Fruit fly (Drosophila melanogaster): ENCODE results near the gene CG11000.

CG11000 gene

DNA sequence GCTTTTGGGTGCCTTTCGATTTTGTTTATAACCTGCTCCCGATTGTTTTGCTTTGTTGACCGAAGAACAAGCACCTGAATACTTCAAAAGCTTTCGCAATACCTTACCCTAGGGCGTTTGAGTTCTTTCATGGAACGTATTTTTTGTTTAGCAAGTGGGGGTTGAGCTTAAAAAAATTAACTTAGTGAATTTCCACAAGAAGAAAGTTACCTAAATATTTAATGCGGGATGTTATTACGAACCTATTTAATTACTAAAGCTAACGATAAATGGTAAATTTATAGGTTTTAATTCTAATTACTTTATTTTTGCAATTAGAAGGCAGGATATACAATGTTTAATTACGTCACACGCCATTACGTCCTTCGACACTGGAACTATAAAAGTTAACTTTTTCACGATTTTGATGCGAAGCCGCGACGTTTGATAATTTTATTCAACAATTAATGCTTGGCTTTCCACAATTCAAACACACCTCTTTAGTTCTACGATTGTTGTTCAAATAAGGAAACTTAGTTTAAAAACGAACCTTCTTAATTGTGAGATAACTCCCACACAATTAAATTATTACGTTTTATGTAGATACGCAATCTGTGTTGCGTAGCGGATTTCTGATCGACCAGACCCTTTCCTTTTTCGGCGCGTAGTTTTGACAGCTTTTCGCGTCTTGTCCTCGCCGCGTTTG lies 59.2 kb downstream of the CG11000 start:
- TF ChIP-seq ovo (GFP tag; optimal IDR thresholded peaks at IDR 0.05) (no peak), CG1620 (GFP tag; optimal IDR thresholded peaks at IDR 0.05) (no peak), CG7045 (GFP tag; optimal IDR thresholded peaks at IDR 0.05) (peak; percentile 21), CG5204 (GFP tag; optimal IDR thresholded peaks at IDR 0.05) (peak; percentile 54), toe (GFP tag; optimal IDR thresholded peaks at IDR 0.05) (peak; percentile 39), Clk (GFP tag; optimal IDR thresholded peaks at IDR 0.05) (peak; percentile 30), cnc (optimal IDR thresholded peaks at IDR 0.05) (no peak), Crg-1 (GFP tag; optimal IDR thresholded peaks at IDR 0.05) (peak; percentile 0), CG33017 (tag; optimal IDR thresholded peaks at IDR 0.05) (peak; percentile 17), CG12768 (GFP tag; optimal IDR thresholded peaks at IDR 0.05) (no peak), CG11617 (GFP tag; optimal IDR thresholded peaks at IDR 0.05) (peak; percentile 76), pad (GFP tag; optimal IDR thresholded peaks at IDR 0.05) (no peak), tj (GFP tag; optimal IDR thresholded peaks at IDR 0.05) (peak; percentile 26), bab1 (GFP tag; optimal IDR thresholded peaks at IDR 0.05) (peak; percentile 3), CG14711 (tag; optimal IDR thresholded peaks at IDR 0.05) (peak; percentile 14), Mnt (GFP tag; optimal IDR thresholded peaks at IDR 0.05) (no peak), cic (GFP tag; optimal IDR thresholded peaks at IDR 0.05) (no peak), Hr96 (GFP tag; optimal IDR thresholded peaks at IDR 0.05) (peak; percentile 33), kay (GFP tag; ENCODE audit: borderline replicate concordance) (peak; percentile 58), CG7101 (tag; optimal IDR thresholded peaks at IDR 0.05) (peak; percentile 50)

DNA sequence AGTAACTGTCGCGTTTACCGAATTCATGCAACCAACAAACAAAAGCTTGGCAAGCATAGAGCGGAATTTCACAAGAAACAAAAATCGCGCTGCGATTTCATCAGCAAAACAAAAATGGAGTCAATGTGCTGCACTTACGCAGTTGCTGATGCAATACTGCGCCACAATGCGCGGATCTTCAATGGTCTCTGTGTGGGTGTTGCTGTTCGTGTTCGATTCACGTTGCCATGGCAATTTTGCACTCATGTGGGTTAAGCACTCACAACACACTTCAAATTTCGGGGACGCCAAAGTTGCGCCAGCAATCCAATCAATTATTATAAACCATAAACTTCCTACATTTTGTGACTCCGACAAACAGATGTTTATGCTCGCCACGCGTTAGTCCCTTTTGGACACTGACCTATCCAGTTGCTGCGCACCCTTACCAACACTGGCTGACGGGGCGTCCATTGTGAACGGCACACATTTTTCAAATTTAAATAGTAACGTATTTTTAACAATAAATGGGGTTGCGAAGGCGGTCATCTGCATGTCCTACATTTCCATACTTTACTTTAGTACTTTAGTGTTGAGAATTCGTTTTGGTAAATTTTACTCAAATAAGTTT lies 60.0 kb downstream of the CG11000 start, which contains the start of gene CG2017:
Gene CG2017, minus strand, starts transcription at position 374 of the 610 bp plus-strand sequence.
- TF ChIP-seq CG7101 (tag; optimal IDR thresholded peaks at IDR 0.05) (peak; percentile 58), CG1620 (GFP tag; optimal IDR thresholded peaks at IDR 0.05) (peak; percentile 65), CG14711 (tag; optimal IDR thresholded peaks at IDR 0.05) (peak; percentile 37), cnc (optimal IDR thresholded peaks at IDR 0.05) (no peak), tj (GFP tag; optimal IDR thresholded peaks at IDR 0.05) (peak; percentile 27), pad (GFP tag; optimal IDR thresholded peaks at IDR 0.05) (peak; percentile 51), cic (GFP tag; optimal IDR thresholded peaks at IDR 0.05) (no peak), ovo (GFP tag; optimal IDR thresholded peaks at IDR 0.05) (no peak), CG5204 (GFP tag; optimal IDR thresholded peaks at IDR 0.05) (peak; percentile 46), bab1 (GFP tag; optimal IDR thresholded peaks at IDR 0.05) (peak; percentile 64), Hr96 (GFP tag; optimal IDR thresholded peaks at IDR 0.05) (peak; percentile 61), CG7045 (GFP tag; optimal IDR thresholded peaks at IDR 0.05) (no peak), Crg-1 (GFP tag; optimal IDR thresholded peaks at IDR 0.05) (peak; percentile 69), CG11617 (GFP tag; optimal IDR thresholded peaks at IDR 0.05) (no peak), kay (GFP tag; ENCODE audit: borderline replicate concordance) (no peak), CG12768 (GFP tag; optimal IDR thresholded peaks at IDR 0.05) (peak; percentile 13), Mnt (GFP tag; optimal IDR thresholded peaks at IDR 0.05) (peak; percentile 31), toe (GFP tag; optimal IDR thresholded peaks at IDR 0.05) (peak; percentile 57), Clk (GFP tag; optimal IDR thresholded peaks at IDR 0.05) (no peak), CG33017 (tag; optimal IDR thresholded peaks at IDR 0.05) (no peak)

Measured in whole organism, adult.